In the genomic region with DNA sequence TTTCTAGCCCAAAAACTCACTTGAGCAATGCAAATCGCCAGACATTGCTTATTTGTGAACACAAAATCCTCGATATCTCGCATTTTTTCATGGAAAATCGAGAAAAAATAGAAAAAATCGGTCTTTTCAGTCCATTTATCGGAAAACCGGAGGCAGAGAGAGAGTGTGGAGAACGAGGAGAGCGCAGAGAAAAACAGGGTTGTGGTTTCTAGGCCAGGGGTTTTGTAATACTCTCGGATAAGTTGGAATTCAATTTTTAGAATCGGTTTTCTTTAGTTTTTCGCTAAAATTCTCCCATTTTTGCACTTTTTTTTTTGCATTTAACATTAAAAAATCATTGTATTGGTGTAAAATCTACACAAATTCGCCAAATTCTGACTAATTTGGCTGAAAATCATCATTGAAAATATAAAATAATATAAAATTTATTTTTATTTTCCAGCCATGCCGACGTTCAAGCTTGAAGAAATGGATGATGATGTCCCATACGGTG, we compare ENCODE assay signal across 5 worm cellular contexts.
TF ChIP-seq lines count a peak whose summit lies in the region.

Y75B8A.24 (minus strand) TSS at position 155 of the 493 bp plus-strand sequence.
Y75B8A.25 (plus strand) TSS at position 443 of the 493 bp plus-strand sequence.

TF ChIP-seq in whole organism, L1 larva, 84 proteins besides CTCF, POLR2A, EP300 and RAD21 (continues in another document):
- no peak for TF ChIP-seq nhr-84 (tag; optimal IDR thresholded peaks at IDR 0.05; lab: Kevin White, UChicago)
- TF ChIP-seq C16A3.4 (tag; optimal IDR thresholded peaks at IDR 0.05; lab: Kevin White, UChicago) = peak; percentile 21
- TF ChIP-seq nhr-85 (tag; lab: Kevin White, UChicago) = peak; percentile 95
- peak; percentile 64 for TF ChIP-seq skn-1 (tag; optimal IDR thresholded peaks at IDR 0.05; lab: Kevin White, UChicago)
- TF ChIP-seq Y116A8C.19 (tag; optimal IDR thresholded peaks at IDR 0.05; lab: Kevin White, UChicago; ENCODE audit: borderline replicate concordance) = peak; percentile 78
- peak; percentile 81 for TF ChIP-seq unc-98 (GFP tag; IDR thresholded peaks at IDR 0.05; lab: Robert Waterston, UW)
- peak; percentile 79 to 88 for TF ChIP-seq lsy-2 (tag; optimal IDR thresholded peaks at IDR 0.05; lab: Kevin White, UChicago)
- TF ChIP-seq lin-39 (tag; optimal IDR thresholded peaks at IDR 0.05; lab: Kevin White, UChicago) = peak; percentile 78
- TF ChIP-seq blmp-1 (tag; optimal IDR thresholded peaks at IDR 0.05; lab: Kevin White, UChicago) = peak; percentile 26
- peak; percentile 46 for TF ChIP-seq lin-13 (GFP tag; optimal IDR thresholded peaks at IDR 0.05; lab: Kevin White, UChicago)
- TF ChIP-seq nhr-237 (tag; optimal IDR thresholded peaks at IDR 0.05; lab: Kevin White, UChicago) = no peak
- TF ChIP-seq ceh-8 (GFP tag; optimal IDR thresholded peaks at IDR 0.05; lab: Kevin White, UChicago) = peak; percentile 43
- TF ChIP-seq aha-1 (tag; optimal IDR thresholded peaks at IDR 0.05; lab: Kevin White, UChicago) = peak; percentile 1
- TF ChIP-seq nhr-19 (GFP tag; conservative IDR thresholded peaks at IDR 0.05; lab: Robert Waterston, UW) = peak; percentile 86
- TF ChIP-seq C04F5.9 (tag; optimal IDR thresholded peaks at IDR 0.05; lab: Kevin White, UChicago) = peak; percentile 89
- TF ChIP-seq lin-15B (tag; optimal IDR thresholded peaks at IDR 0.05; lab: Kevin White, UChicago) = peak; percentile 75

TF ChIP-seq in whole organism, L3 larva, 47 proteins besides CTCF, POLR2A, EP300 and RAD21 (continues in another document):
- TF ChIP-seq eor-1 (tag; optimal IDR thresholded peaks at IDR 0.05; lab: Kevin White, UChicago) = peak in 1 of 2 experiments; percentile 25
- peak; percentile 55 for TF ChIP-seq ceh-28 (tag; optimal IDR thresholded peaks at IDR 0.05; lab: Kevin White, UChicago)
- TF ChIP-seq hmg-11 (tag; optimal IDR thresholded peaks at IDR 0.05; lab: Kevin White, UChicago) = peak; percentile 14
- peak; percentile 58 for TF ChIP-seq R02D3.7 (tag; optimal IDR thresholded peaks at IDR 0.05; lab: Kevin White, UChicago)
- peak; percentile 37 for TF ChIP-seq lsy-12 (tag; optimal IDR thresholded peaks at IDR 0.05; lab: Kevin White, UChicago)
- peak; percentile 26 for TF ChIP-seq fkh-10 (GFP tag; optimal IDR thresholded peaks at IDR 0.05; lab: Kevin White, UChicago)
- TF ChIP-seq nhr-25 (tag; optimal IDR thresholded peaks at IDR 0.05; lab: Kevin White, UChicago) = peak; percentile 15
- TF ChIP-seq mdl-1 (tag; optimal IDR thresholded peaks at IDR 0.05; lab: Kevin White, UChicago) = no peak
- TF ChIP-seq pha-4 (tag; optimal IDR thresholded peaks at IDR 0.05; lab: Kevin White, UChicago) = peak; percentile 64
- TF ChIP-seq nhr-23 (tag; optimal IDR thresholded peaks at IDR 0.05; lab: Kevin White, UChicago) = peak; percentile 65
- peak; percentile 87 for TF ChIP-seq lin-15B (tag; optimal IDR thresholded peaks at IDR 0.05; lab: Kevin White, UChicago)
- no peak for TF ChIP-seq ama-1 (optimal IDR thresholded peaks at IDR 0.05; lab: Kevin White, UChicago)
- TF ChIP-seq ZK546.5 (tag; optimal IDR thresholded peaks at IDR 0.05; lab: Kevin White, UChicago) = no peak
- no peak for TF ChIP-seq nhr-237 (tag; optimal IDR thresholded peaks at IDR 0.05; lab: Kevin White, UChicago)
- TF ChIP-seq snpc-4 (tag; optimal IDR thresholded peaks at IDR 0.05; lab: Kevin White, UChicago) = peak; percentile 67
- TF ChIP-seq nhr-43 (tag; optimal IDR thresholded peaks at IDR 0.05; lab: Kevin White, UChicago; ENCODE audit: poor library complexity, severe bottlenecking) = peak; percentile 86
- peak; percentile 14 for TF ChIP-seq lin-39 (tag; optimal IDR thresholded peaks at IDR 0.05; lab: Kevin White, UChicago)

TF ChIP-seq in whole organism, early embryonic, 17 proteins besides CTCF, POLR2A, EP300 and RAD21:
- TF ChIP-seq hnd-1 (tag; optimal IDR thresholded peaks at IDR 0.05; lab: Kevin White, UChicago) (no peak), ets-7 (tag; optimal IDR thresholded peaks at IDR 0.05; lab: Kevin White, UChicago) (no peak), F13C5.2 (tag; optimal IDR thresholded peaks at IDR 0.05; lab: Kevin White, UChicago) (no peak), ceh-36 (tag; optimal IDR thresholded peaks at IDR 0.05; lab: Kevin White, UChicago) (no peak), tbx-37 (GFP tag; conservative IDR thresholded peaks at IDR 0.05; lab: Robert Waterston, UW) (peak; percentile 45; the same call in 1 of the 2 replicates)

TF ChIP-seq in whole organism, midembryonic, 9 proteins besides CTCF, POLR2A, EP300 and RAD21:
- TF ChIP-seq med-1 (GFP tag; optimal IDR thresholded peaks at IDR 0.05; lab: Kevin White, UChicago; ENCODE audit: insufficient read depth) (no peak), flt-1 (GFP tag; IDR thresholded peaks at IDR 0.05; lab: Robert Waterston, UW) (0 out of 2 replicates have a peak, but pooled peaks have one; percentile 18), ztf-23 (GFP tag; IDR thresholded peaks at IDR 0.05; lab: Robert Waterston, UW) (0 out of 2 replicates have a peak, but pooled peaks have one; percentile 57)
TF ChIP-seq in whole organism, midembryonic: peak in this region for 2.

TF ChIP-seq in whole organism, young adult, 124 proteins besides CTCF, POLR2A, EP300 and RAD21 (continues in another document):
- peak; percentile 9 for TF ChIP-seq attf-5 (GFP tag; optimal IDR thresholded peaks at IDR 0.05; lab: Kevin White, UChicago)
- TF ChIP-seq snpc-3.4 (tag; optimal IDR thresholded peaks at IDR 0.05; lab: Kevin White, UChicago) = peak; percentile 26
- peak; percentile 6 for TF ChIP-seq snpc-1.3 (tag; optimal IDR thresholded peaks at IDR 0.05; lab: Kevin White, UChicago; ENCODE audit: insufficient read depth)
- TF ChIP-seq hmg-20 (GFP tag; IDR thresholded peaks at IDR 0.05; lab: Robert Waterston, UW) = 0 out of 2 replicates have a peak, but pooled peaks have one; percentile 28
- TF ChIP-seq madf-6 (GFP tag; IDR thresholded peaks at IDR 0.05; lab: Robert Waterston, UW) = peak; percentile 78
- TF ChIP-seq nfya-2 (GFP tag; IDR thresholded peaks at IDR 0.05; lab: Robert Waterston, UW) = no peak
- TF ChIP-seq Y67H2A.10 (GFP tag; conservative IDR thresholded peaks at IDR 0.05; lab: Robert Waterston, UW) = no peak
- TF ChIP-seq unc-130 (GFP tag; optimal IDR thresholded peaks at IDR 0.05; lab: Kevin White, UChicago) = peak; percentile 66
- TF ChIP-seq Y53G8AR.9 (GFP tag; conservative IDR thresholded peaks at IDR 0.05; lab: Robert Waterston, UW) = 0 out of 2 replicates have a peak, but pooled peaks have one; percentile 37
- no peak for TF ChIP-seq Y79H2A.3 (GFP tag; conservative IDR thresholded peaks at IDR 0.05; lab: Robert Waterston, UW)
- peak; percentile 22; the same call in 1 of the 2 replicates for TF ChIP-seq attf-3 (GFP tag; conservative IDR thresholded peaks at IDR 0.05; lab: Robert Waterston, UW)
- TF ChIP-seq madf-3 (GFP tag; IDR thresholded peaks at IDR 0.05; lab: Robert Waterston, UW) = 0 out of 2 replicates have a peak, but pooled peaks have one; percentile 62
- 0 out of 2 replicates have a peak, but pooled peaks have one; percentile 12 for TF ChIP-seq lir-1 (GFP tag; conservative IDR thresholded peaks at IDR 0.05; lab: Robert Waterston, UW)
- no peak for TF ChIP-seq F39B2.1 (GFP tag; IDR thresholded peaks at IDR 0.05; lab: Robert Waterston, UW)
- no peak for TF ChIP-seq atf-7 (tag; optimal IDR thresholded peaks at IDR 0.05; lab: Kevin White, UChicago)
- TF ChIP-seq xnd-1 (tag; optimal IDR thresholded peaks at IDR 0.05; lab: Kevin White, UChicago) = peak; percentile 25
- peak; percentile 70 for TF ChIP-seq dox-1 (GFP tag; IDR thresholded peaks at IDR 0.05; lab: Robert Waterston, UW)
- TF ChIP-seq lsl-1 (GFP tag; optimal IDR thresholded peaks at IDR 0.05; lab: Kevin White, UChicago) = peak; percentile 39
- TF ChIP-seq ceh-91 (GFP tag; IDR thresholded peaks at IDR 0.05; lab: Robert Waterston, UW) = peak; percentile 53
- peak in 1 of 3 experiments; percentile 79 for TF ChIP-seq lin-35 (GFP tag; optimal IDR thresholded peaks at IDR 0.05; lab: Kevin White, UChicago)
- peak; percentile 64; the same call in 1 of the 2 replicates for TF ChIP-seq K11D2.4 (GFP tag; IDR thresholded peaks at IDR 0.05; lab: Robert Waterston, UW)
- peak; percentile 81 for TF ChIP-seq mcd-1 (GFP tag; IDR thresholded peaks at IDR 0.05; lab: Robert Waterston, UW)
- TF ChIP-seq ceh-100 (GFP tag; IDR thresholded peaks at IDR 0.05; lab: Robert Waterston, UW) = peak; percentile 42; the same call in 1 of the 2 replicates
- no peak for TF ChIP-seq cebp-1 (GFP tag; IDR thresholded peaks at IDR 0.05; lab: Robert Waterston, UW)
- peak; percentile 48 for TF ChIP-seq cebp-1 (tag; optimal IDR thresholded peaks at IDR 0.05; lab: Kevin White, UChicago)
- TF ChIP-seq D2030.7 (GFP tag; IDR thresholded peaks at IDR 0.05; lab: Robert Waterston, UW) = peak; percentile 54; the same call in 1 of the 2 replicates
- peak; percentile 69 for TF ChIP-seq lin-54 (GFP tag; optimal IDR thresholded peaks at IDR 0.05; lab: Kevin White, UChicago)
- TF ChIP-seq madf-10 (tag; optimal IDR thresholded peaks at IDR 0.05; lab: Kevin White, UChicago) = peak; percentile 44
- peak; percentile 56 for TF ChIP-seq F33H1.4 (GFP tag; IDR thresholded peaks at IDR 0.05; lab: Robert Waterston, UW)
- TF ChIP-seq rcor-1 (GFP tag; IDR thresholded peaks at IDR 0.05; lab: Robert Waterston, UW) = peak; percentile 66
- peak; percentile 39 for TF ChIP-seq tbp1 (GFP tag; optimal IDR thresholded peaks at IDR 0.05; lab: Kevin White, UChicago)
- peak in 1 of 2 experiments; percentile 31 for TF ChIP-seq let-607 (tag; optimal IDR thresholded peaks at IDR 0.05; lab: Kevin White, UChicago)
- TF ChIP-seq hrde-1 (tag; optimal IDR thresholded peaks at IDR 0.05; lab: Kevin White, UChicago; ENCODE audit: borderline replicate concordance) = no peak
- TF ChIP-seq Y53F4B.3 (GFP tag; IDR thresholded peaks at IDR 0.05; lab: Robert Waterston, UW) = no peak
- peak; percentile 38 for TF ChIP-seq ceh-27 (GFP tag; optimal IDR thresholded peaks at IDR 0.05; lab: Kevin White, UChicago)
- no peak for TF ChIP-seq somi-1 (GFP tag; optimal IDR thresholded peaks at IDR 0.05; lab: Kevin White, UChicago)
- TF ChIP-seq hmg-1.2 (GFP tag; IDR thresholded peaks at IDR 0.05; lab: Robert Waterston, UW) = peak; percentile 98
- TF ChIP-seq nfya-1 (tag; optimal IDR thresholded peaks at IDR 0.05; lab: Kevin White, UChicago; ENCODE audit: borderline replicate concordance, insufficient read depth) = no peak
- no peak for TF ChIP-seq ztf-22 (GFP tag; optimal IDR thresholded peaks at IDR 0.05; lab: Kevin White, UChicago)
- TF ChIP-seq efl-1 (GFP tag; optimal IDR thresholded peaks at IDR 0.05; lab: Kevin White, UChicago) = peak; percentile 9
- peak; percentile 71; the same call in 1 of the 2 replicates for TF ChIP-seq pbrm-1 (GFP tag; IDR thresholded peaks at IDR 0.05; lab: Robert Waterston, UW)
- TF ChIP-seq nfyb-1 (GFP tag; IDR thresholded peaks at IDR 0.05; lab: Robert Waterston, UW) = peak; percentile 74

Comparison
In these comparisons a context has a peak if more than half of its experiments do, and no peak if none do; other contexts are left out.
1. Of the 8 proteins assayed by ChIP-seq in both whole organism, young adult and whole organism, L1 larva: peak only in whole organism, young adult: unc-130; only in whole organism, L1 larva: dpl-1, nhr-90 and unc-62; in both: efl-1 and snpc-4; in neither: 1; mixed calls (peak in some experiments, not most) for 1.